Fruit fly (Drosophila melanogaster) whole organism, embryonic: ENCODE data around the gene Mst36Fb.

ENCODE experiments used
- CG11723 ChIP-seq: fragments of 200-800 bp; sonication (Bioruptor generic); optimal IDR thresholded peaks from 2 replicates; lab custom pipeline; 2017; ENCODE audit warnings: missing biosample characterization, mild to moderate bottlenecking, missing genetic modification characterization
- CHES-1-like ChIP-seq: fragments of 200-800 bp; sonication (Bioruptor generic); optimal IDR thresholded peaks from 2 replicates; lab custom pipeline; 2016; ENCODE audit warnings: missing biosample characterization, missing genetic modification characterization
- Neu2 ChIP-seq: fragments of 200-800 bp; sonication (Bioruptor generic); optimal IDR thresholded peaks from 3 replicates; lab custom pipeline; 2016; ENCODE audit warnings: missing biosample characterization, missing genetic modification characterization, borderline replicate concordance
- ase ChIP-seq: fragments of 200-800 bp; sonication (Bioruptor generic); IDR thresholded peaks from 3 replicates; pipeline ENCODE4 v1.3.6; 2022; ENCODE audit warnings: missing biosample characterization, missing genetic modification characterization
- exex ChIP-seq: fragments of 200-800 bp; sonication (Bioruptor generic); optimal IDR thresholded peaks from 4 replicates; lab custom pipeline; 2018; ENCODE audit warnings: missing biosample characterization, mild to moderate bottlenecking, missing genetic modification characterization, moderate library complexity
- fd3F ChIP-seq: fragments of 200-800 bp; sonication (Bioruptor generic); optimal IDR thresholded peaks from 2 replicates; lab custom pipeline; 2018; ENCODE audit warnings: missing biosample characterization, mild to moderate bottlenecking, missing genetic modification characterization, moderate library complexity
- fru ChIP-seq: fragments of >200 bp; optimal IDR thresholded peaks from 2 replicates; lab custom pipeline; 2017
- gsb ChIP-seq: fragments of 200-800 bp; sonication (Bioruptor generic); IDR thresholded peaks from 2 replicates; pipeline ENCODE4 v1.3.6; 2022; ENCODE audit warnings: missing biosample characterization, missing genetic modification characterization
- pb ChIP-seq: fragments of 200-800 bp; sonication (Bioruptor generic); optimal IDR thresholded peaks from 3 replicates; lab custom pipeline; 2016; ENCODE audit warnings: missing biosample characterization, missing genetic modification characterization
- vvl ChIP-seq: fragments of 200-800 bp; sonication (Bioruptor generic); IDR thresholded peaks from 2 replicates; pipeline ENCODE4 v1.3.6; 2022; ENCODE audit warnings: missing biosample characterization, missing genetic modification characterization

DNA sequence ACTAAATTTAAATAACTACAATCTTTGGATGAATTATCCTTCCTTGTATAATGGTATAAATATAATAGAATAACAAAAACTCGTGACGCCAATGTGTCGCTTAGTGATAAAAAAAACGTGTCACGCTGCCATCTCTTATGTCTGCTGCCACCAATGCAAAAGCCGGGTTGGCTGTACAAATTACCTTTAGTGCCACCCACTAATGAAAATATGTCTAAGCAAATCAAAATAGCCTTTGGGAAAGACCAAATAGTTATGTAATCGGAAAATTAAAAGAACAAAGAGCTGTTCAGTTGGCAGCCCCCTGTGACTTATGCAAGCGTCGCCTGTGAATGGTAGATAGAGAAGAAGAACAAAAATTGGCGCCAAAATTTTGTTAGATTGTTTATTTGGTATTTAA lies 14.5 kb upstream of the Mst36Fb start, which contains the start of gene CG10336:
- TF ChIP-seq exex (tag; lab: Kevin White, UChicago), result no peak
- TF ChIP-seq fd3F (GFP tag; lab: Kevin White, UChicago), result no peak
- no peak for TF ChIP-seq Neu2 (GFP tag; lab: Kevin White, UChicago)
- no peak for TF ChIP-seq CHES-1-like (GFP tag; lab: Kevin White, UChicago)
- TF ChIP-seq gsb, result no peak
- no peak for TF ChIP-seq fru (lab: Kevin White, UChicago)
- TF ChIP-seq CG11723 (GFP tag; lab: Kevin White, UChicago), result no peak
- no peak for TF ChIP-seq ase
- TF ChIP-seq vvl (GFP tag; lab: Robert Waterston, UW), result peak; percentile 48
- no peak for TF ChIP-seq pb (GFP tag; lab: Kevin White, UChicago)
